Fruit fly (Drosophila melanogaster) whole organism, wandering third instar larva: ENCODE measurements around the gene Pez.

Experiments
- Abd-B ChIP-seq: fragments of >200 bp; optimal IDR thresholded peaks from 2 replicates; lab custom pipeline; 2017; ENCODE audit warnings: missing biosample characterization, missing genetic modification characterization
- CG32264 ChIP-seq: fragments of 200-800 bp; sonication (Bioruptor generic); optimal IDR thresholded peaks from 2 replicates; lab custom pipeline; 2016; ENCODE audit warnings: missing biosample characterization, missing genetic modification characterization
- CG9705 ChIP-seq: fragments of 200-800 bp; sonication (Bioruptor generic); optimal IDR thresholded peaks from 2 replicates; lab custom pipeline; 2018; ENCODE audit warnings: missing biosample characterization, mild to moderate bottlenecking, missing genetic modification characterization
- CrebA ChIP-seq: fragments of 200-800 bp; sonication (Bioruptor generic); optimal IDR thresholded peaks from 2 replicates; lab custom pipeline; 2016; ENCODE audit warnings: missing biosample characterization, mild to moderate bottlenecking, missing genetic modification characterization, borderline replicate concordance
- Dfd ChIP-seq: fragments of >200 bp; optimal IDR thresholded peaks from 2 replicates; lab custom pipeline; 2017; ENCODE audit warnings: missing biosample characterization, missing genetic modification characterization
- Dif ChIP-seq: fragments of 200-275, 200-300 bp; sonication (Bioruptor generic); optimal IDR thresholded peaks from 2 replicates; lab custom pipeline; 2018; ENCODE audit warnings: missing biosample characterization, missing genetic modification characterization; ENCODE audit not compliant: partially characterized antibody
- GATAd ChIP-seq: sonication (Bioruptor generic); optimal IDR thresholded peaks from 2 replicates; lab custom pipeline; 2016; ENCODE audit warnings: missing biosample characterization, missing genetic modification characterization
- HLH106 ChIP-seq: fragments of 200-800 bp; optimal IDR thresholded peaks from 3 replicates; lab custom pipeline; 2019; ENCODE audit warnings: missing biosample characterization, mild to moderate bottlenecking, missing genetic modification characterization, moderate library complexity
- Hnf4 ChIP-seq: fragments of 200-800 bp; sonication (Bioruptor generic); optimal IDR thresholded peaks from 2 replicates; lab custom pipeline; 2016; ENCODE audit warnings: missing biosample characterization, mild to moderate bottlenecking, missing genetic modification characterization
- Hr78 ChIP-seq: fragments of >200 bp; optimal IDR thresholded peaks from 2 replicates; lab custom pipeline; 2017; ENCODE audit warnings: missing biosample characterization, missing genetic modification characterization
- Hr83 ChIP-seq: fragments of 200-300 bp; sonication (Bioruptor generic); optimal IDR thresholded peaks from 2 replicates; lab custom pipeline; 2016; ENCODE audit warnings: missing biosample characterization, mild to moderate bottlenecking, missing genetic modification characterization, moderate library complexity; ENCODE audit not compliant: poor library complexity, severe bottlenecking
- Jra ChIP-seq: sonication (Bioruptor generic); optimal IDR thresholded peaks from 2 replicates; lab custom pipeline; 2016; ENCODE audit warnings: missing biosample characterization, missing genetic modification characterization
- Mio ChIP-seq: sonication (Bioruptor generic); optimal IDR thresholded peaks from 2 replicates; lab custom pipeline; 2016; ENCODE audit warnings: missing biosample characterization, missing genetic modification characterization
- Myc ChIP-seq: fragments of >200 bp; optimal IDR thresholded peaks from 2 replicates; lab custom pipeline; 2017
- N ChIP-seq: fragments of >200 bp; optimal IDR thresholded peaks from 2 replicates; lab custom pipeline; 2018; ENCODE audit warnings: missing biosample characterization, missing external identifiers, missing genetic modification characterization
- OdsH ChIP-seq: fragments of 200-800 bp; sonication (Bioruptor generic); optimal IDR thresholded peaks from 2 replicates; lab custom pipeline; 2016; ENCODE audit warnings: missing biosample characterization, mild to moderate bottlenecking, missing genetic modification characterization
- Rel ChIP-seq, 2 experiments: fragments of 200-800 bp; sonication (Bioruptor generic) in 1 of 2; optimal IDR thresholded peaks; 2 replicates in 1 of 2; 3 replicates in 1 of 2; lab custom pipeline; 2016 to 2019; ENCODE audit warnings: mild to moderate bottlenecking in 2 of 2, missing biosample characterization in 2 of 2, missing genetic modification characterization in 2 of 2, moderate library complexity in 1 of 2
- Sp1 ChIP-seq: fragments of 200-800 bp; sonication (Bioruptor generic); optimal IDR thresholded peaks from 3 replicates; lab custom pipeline; 2019; ENCODE audit warnings: missing biosample characterization, mild to moderate bottlenecking, missing genetic modification characterization, moderate library complexity
- Vsx2 ChIP-seq: fragments of 200-300, 225-300 bp; sonication (Bioruptor generic); optimal IDR thresholded peaks from 2 replicates; lab custom pipeline; 2018; ENCODE audit warnings: missing biosample characterization, missing genetic modification characterization; ENCODE audit not compliant: partially characterized antibody
- br ChIP-seq: fragments of 200-800 bp; sonication (Bioruptor generic); optimal IDR thresholded peaks from 2 replicates; lab custom pipeline; 2016; ENCODE audit warnings: missing biosample characterization, missing genetic modification characterization
- brk ChIP-seq: fragments of 200-800 bp; sonication (Bioruptor generic); optimal IDR thresholded peaks from 2 replicates; lab custom pipeline; 2016; ENCODE audit warnings: missing biosample characterization, mild to moderate bottlenecking, missing genetic modification characterization
- dl ChIP-seq, 2 experiments: fragments of 175-275, 200-275 bp in 1 of 2; fragments of 200-275 bp in 1 of 2; sonication (Bioruptor generic); optimal IDR thresholded peaks; lab custom pipeline; 2018; ENCODE audit warnings: mild to moderate bottlenecking in 2 of 2, missing biosample characterization in 2 of 2, missing genetic modification characterization in 2 of 2, moderate library complexity in 2 of 2; ENCODE audit not compliant: partially characterized antibody in 2 of 2, insufficient read depth in 1 of 2
- dmrt93B ChIP-seq: fragments of 200-800 bp; sonication (Bioruptor generic); optimal IDR thresholded peaks from 2 replicates; lab custom pipeline; 2018; ENCODE audit warnings: missing biosample characterization, mild to moderate bottlenecking, missing genetic modification characterization
- dsf ChIP-seq: sonication (Bioruptor generic); optimal IDR thresholded peaks from 2 replicates; lab custom pipeline; 2016; ENCODE audit warnings: missing biosample characterization, missing genetic modification characterization, borderline replicate concordance
- ey ChIP-seq: fragments of 200-800 bp; sonication (Bioruptor generic); optimal IDR thresholded peaks from 2 replicates; lab custom pipeline; 2016; ENCODE audit warnings: missing biosample characterization, missing genetic modification characterization
- foxo ChIP-seq, 2 experiments: fragments of 200-800 bp; sonication (Bioruptor generic); optimal IDR thresholded peaks; 2 replicates in 1 of 2; 3 replicates in 1 of 2; lab custom pipeline; 2016 to 2017; ENCODE audit warnings: missing biosample characterization in 2 of 2, missing genetic modification characterization in 2 of 2
- fru ChIP-seq: fragments of 200-800 bp; sonication (Bioruptor generic); optimal IDR thresholded peaks from 3 replicates; lab custom pipeline; 2016; ENCODE audit warnings: missing biosample characterization, mild to moderate bottlenecking, missing genetic modification characterization
- h ChIP-seq: fragments of 200-800 bp; sonication (Bioruptor generic); optimal IDR thresholded peaks from 3 replicates; lab custom pipeline; 2016; ENCODE audit warnings: missing biosample characterization, mild to moderate bottlenecking, missing genetic modification characterization
- jim ChIP-seq: fragments of 175-275, 200-325 bp; sonication (Bioruptor generic); optimal IDR thresholded peaks from 2 replicates; lab custom pipeline; 2016; ENCODE audit warnings: missing biosample characterization, mild to moderate bottlenecking, missing genetic modification characterization
- lola ChIP-seq: fragments of >200 bp; optimal IDR thresholded peaks from 2 replicates; lab custom pipeline; 2017; ENCODE audit warnings: missing biosample characterization, missing genetic modification characterization
- pan ChIP-seq: fragments of >200 bp; optimal IDR thresholded peaks from 2 replicates; lab custom pipeline; 2017
- psq ChIP-seq: fragments of 200-800 bp; sonication (Bioruptor generic); optimal IDR thresholded peaks from 3 replicates; lab custom pipeline; 2017; ENCODE audit warnings: missing biosample characterization, mild to moderate bottlenecking, missing genetic modification characterization, moderate library complexity
- rgr ChIP-seq: fragments of 200-800 bp; sonication (Bioruptor generic); optimal IDR thresholded peaks from 3 replicates; lab custom pipeline; 2016; ENCODE audit warnings: missing biosample characterization, mild to moderate bottlenecking, missing genetic modification characterization
- sage ChIP-seq: fragments of 200-800 bp; sonication (Bioruptor generic); optimal IDR thresholded peaks from 2 replicates; lab custom pipeline; 2016; ENCODE audit warnings: missing biosample characterization, mild to moderate bottlenecking, missing genetic modification characterization
- sv ChIP-seq: fragments of 200-800 bp; sonication (Bioruptor generic); optimal IDR thresholded peaks from 3 replicates; lab custom pipeline; 2016; ENCODE audit warnings: missing biosample characterization, missing genetic modification characterization
- tai ChIP-seq: sonication (Bioruptor generic); optimal IDR thresholded peaks from 2 replicates; lab custom pipeline; 2016; ENCODE audit warnings: missing biosample characterization, missing genetic modification characterization
- usp ChIP-seq: fragments of >200 bp; optimal IDR thresholded peaks from 2 replicates; lab custom pipeline; 2017; ENCODE audit warnings: missing biosample characterization, missing genetic modification characterization
- woc ChIP-seq: sonication (Bioruptor generic); optimal IDR thresholded peaks from 2 replicates; lab custom pipeline; 2016; ENCODE audit warnings: missing biosample characterization, mild to moderate bottlenecking, missing genetic modification characterization

The Pez gene

dm6 chr2L:6337843-6338366 is 566 bp downstream of the Pez start:
- peak; percentile 58 for TF ChIP-seq Myc (lab: Kevin White, UChicago)
- no peak for TF ChIP-seq CG32264 (GFP tag; lab: Kevin White, UChicago)

- TF ChIP-seq Sp1 (peak; percentile 89), sv (no peak), ey (GFP tag; lab: Kevin White, UChicago) (no peak), dsf (GFP tag; lab: Kevin White, UChicago) (no peak), Jra (no peak), Dfd (no peak), CG32264 (GFP tag; lab: Kevin White, UChicago) (peak; percentile 56), br (GFP tag; lab: Kevin White, UChicago) (peak; percentile 69), OdsH (GFP tag; lab: Kevin White, UChicago) (peak; percentile 23), brk (GFP tag; lab: Kevin White, UChicago) (no peak), Rel (GFP tag; optimal IDR thresholded peaks at IDR 0.05; lab: Kevin White, UChicago) (peak; percentile 90), Rel (tag; optimal IDR thresholded peaks at IDR 0.05; lab: Kevin White, UChicago) (peak; percentile 69), tai (GFP tag; lab: Kevin White, UChicago) (no peak), Mio (GFP tag; lab: Kevin White, UChicago) (no peak), rgr (GFP tag; lab: Kevin White, UChicago) (no peak), usp (GFP tag; lab: Kevin White, UChicago) (no peak), pan (no peak), CrebA (GFP tag; lab: Kevin White, UChicago) (no peak), dmrt93B (no peak), N (no peak), Abd-B (GFP tag; lab: Kevin White, UChicago) (peak; percentile 47), Myc (lab: Kevin White, UChicago) (no peak), Vsx2 (GFP tag; lab: Kevin White, UChicago) (no peak), CG9705 (GFP tag; lab: Kevin White, UChicago) (peak; percentile 31), Hr78 (GFP tag; lab: Kevin White, UChicago) (no peak), woc (GFP tag; lab: Kevin White, UChicago) (no peak), psq (GFP tag; lab: Kevin White, UChicago) (no peak), fru (GFP tag; lab: Kevin White, UChicago) (no peak), GATAd (GFP tag; lab: Kevin White, UChicago) (no peak), h (GFP tag; lab: Kevin White, UChicago) (peak; percentile 42), Hr83 (GFP tag; lab: Kevin White, UChicago) (peak; percentile 42), lola (GFP tag; lab: Kevin White, UChicago) (no peak), jim (GFP tag; lab: Kevin White, UChicago) (peak; percentile 35), Hnf4 (GFP tag; lab: Kevin White, UChicago) (no peak), Dif (GFP tag; lab: Kevin White, UChicago) (peak; percentile 58), foxo (GFP tag; optimal IDR thresholded peaks at IDR 0.05; lab: Kevin White, UChicago) (peak in 1 of 2 experiments; percentile 81), HLH106 (tag; lab: Kevin White, UChicago) (no peak), dl (GFP tag; optimal IDR thresholded peaks at IDR 0.05; lab: Kevin White, UChicago; ENCODE audit: insufficient read depth in 1 of 2, partially characterized antibody in 2 of 2) (peak in 1 of 2 experiments; percentile 36), sage (GFP tag; lab: Kevin White, UChicago) (peak; percentile 4)
- TF ChIP-seq, all 38 proteins: peak for 14
Observed at dm6 chr2L:6324386-6324744, 14.1 kb downstream of the Pez start.
